Worm (Caenorhabditis elegans) whole organism, L1 larva: ENCODE data around the gene C07B5.3.

Experiments used
- C34B4.2 ChIP-seq: sonication (generic microtip); optimal IDR thresholded peaks from 2 replicates; lab custom pipeline; 2017; ENCODE audit warnings: mild to moderate bottlenecking, missing genetic modification characterization, missing compliant biosample characterization
- aly-2 ChIP-seq: fragments of 150-350 bp; optimal IDR thresholded peaks from 2 replicates; lab custom pipeline; 2014; ENCODE audit warnings: missing biosample characterization, missing genetic modification characterization
- blmp-1 ChIP-seq: fragments of 150-350 bp; optimal IDR thresholded peaks from 2 replicates; lab custom pipeline; 2014; ENCODE audit warnings: missing biosample characterization, missing genetic modification characterization
- ceh-63 ChIP-seq: fragments of 200-800 bp; sonication (Bioruptor generic); optimal IDR thresholded peaks from 2 replicates; lab custom pipeline; 2018; ENCODE audit warnings: mild to moderate bottlenecking, missing genetic modification characterization, missing compliant biosample characterization
- efl-3 ChIP-seq: fragments of 200-800 bp; sonication (Bioruptor generic); optimal IDR thresholded peaks from 2 replicates; lab custom pipeline; 2018; ENCODE audit warnings: mild to moderate bottlenecking, missing genetic modification characterization, missing compliant biosample characterization
- egl-13 ChIP-seq: sonication (generic microtip); optimal IDR thresholded peaks from 2 replicates; lab custom pipeline; 2016; ENCODE audit warnings: missing genotype, missing genetic modification reagents, missing genetic modification characterization, missing compliant biosample characterization
- elt-3 ChIP-seq, 6 experiments: fragments of 150-350 bp in 1 of 6; sonication (generic microtip); optimal IDR thresholded peaks; 2 replicates each; lab custom pipeline; 2017 to 2018; ENCODE audit warnings: missing biosample characterization in 6 of 6, missing genetic modification characterization in 6 of 6, inconsistent platforms in 1 of 6
- fkh-4 ChIP-seq: sonication (generic microtip); optimal IDR thresholded peaks from 2 replicates; lab custom pipeline; 2016; ENCODE audit warnings: missing compliant biosample characterization, missing genetic modification characterization, borderline replicate concordance
- fkh-8 ChIP-seq: sonication (generic microtip); optimal IDR thresholded peaks from 2 replicates; lab custom pipeline; 2016; ENCODE audit warnings: mild to moderate bottlenecking, missing genetic modification characterization, missing compliant biosample characterization
- grh-1 ChIP-seq: fragments of 200-800 bp; sonication (Bioruptor generic); IDR thresholded peaks from 2 replicates; pipeline ENCODE4 v1.3.6; 2022; ENCODE audit warnings: missing genetic modification reagents, missing genetic modification characterization, missing compliant biosample characterization
- irx-1 ChIP-seq: sonication (generic microtip); optimal IDR thresholded peaks from 2 replicates; lab custom pipeline; 2016; ENCODE audit warnings: missing genetic modification characterization, missing compliant biosample characterization
- jun-1 ChIP-seq: fragments of 150-350 bp; optimal IDR thresholded peaks from 2 replicates; lab custom pipeline; 2014; ENCODE audit warnings: missing biosample characterization, missing genetic modification reagents, missing genetic modification characterization
- lin-13 ChIP-seq: fragments of 150-350 bp; optimal IDR thresholded peaks from 2 replicates; lab custom pipeline; 2014; ENCODE audit warnings: missing biosample characterization, missing genetic modification reagents, missing genetic modification characterization
- lin-14 ChIP-seq: fragments of 200-800 bp; sonication (Bioruptor generic); optimal IDR thresholded peaks from 2 replicates; lab custom pipeline; 2018; ENCODE audit warnings: mild to moderate bottlenecking, missing genetic modification characterization, moderate library complexity, missing compliant biosample characterization
- lin-35 ChIP-seq, 2 experiments: fragments of 150-350 bp; optimal IDR thresholded peaks; 2 replicates each; lab custom pipeline; 2014; ENCODE audit warnings: missing biosample characterization in 2 of 2, missing genetic modification characterization in 2 of 2, missing genetic modification reagents in 2 of 2
- lir-3 ChIP-seq: sonication (generic microtip); optimal IDR thresholded peaks from 2 replicates; lab custom pipeline; 2016; ENCODE audit warnings: mild to moderate bottlenecking, missing genetic modification characterization, moderate library complexity, missing compliant biosample characterization; ENCODE audit not compliant: poor library complexity
- mdl-1 ChIP-seq, 2 experiments: fragments of 150-350 bp; optimal IDR thresholded peaks; 2 replicates each; lab custom pipeline; 2014 to 2017; ENCODE audit warnings: missing biosample characterization in 2 of 2, missing genetic modification characterization in 2 of 2, inconsistent platforms in 1 of 2
- mef-2 ChIP-seq: fragments of 150-350 bp; optimal IDR thresholded peaks from 2 replicates; lab custom pipeline; 2014; ENCODE audit warnings: missing biosample characterization, missing genetic modification characterization
- mep-1 ChIP-seq: fragments of 150-350 bp; optimal IDR thresholded peaks from 2 replicates; lab custom pipeline; 2014; ENCODE audit warnings: missing biosample characterization, missing genetic modification characterization
- nhr-11 ChIP-seq: fragments of 150-350 bp; optimal IDR thresholded peaks from 2 replicates; lab custom pipeline; 2014; ENCODE audit warnings: missing biosample characterization, missing genetic modification characterization
- nhr-12 ChIP-seq: sonication (generic microtip); optimal IDR thresholded peaks from 2 replicates; lab custom pipeline; 2017; ENCODE audit warnings: missing biosample characterization, missing genetic modification characterization
- nhr-19 ChIP-seq: fragments of 200-800 bp; sonication (Bioruptor generic); conservative IDR thresholded peaks from 2 replicates; pipeline ENCODE4 v1.3.6; 2022; ENCODE audit warnings: missing genetic modification characterization, missing compliant biosample characterization
- nhr-20 ChIP-seq: sonication (generic microtip); optimal IDR thresholded peaks from 2 replicates; lab custom pipeline; 2016; ENCODE audit warnings: mild to moderate bottlenecking, missing genetic modification characterization, missing compliant biosample characterization
- nhr-237 ChIP-seq: fragments of 150-350 bp; optimal IDR thresholded peaks from 2 replicates; lab custom pipeline; 2014; ENCODE audit warnings: missing biosample characterization, missing genetic modification characterization
- nhr-71 ChIP-seq: sonication (generic microtip); optimal IDR thresholded peaks from 2 replicates; lab custom pipeline; 2016; ENCODE audit warnings: mild to moderate bottlenecking, missing genetic modification characterization, moderate library complexity, missing compliant biosample characterization
- nhr-85 ChIP-seq: sonication (generic microtip); peaks from one replicate; lab custom pipeline; 2016; ENCODE audit warnings: missing genetic modification characterization, inconsistent platforms, missing compliant biosample characterization
- nhr-90 ChIP-seq: sonication (generic microtip); optimal IDR thresholded peaks from 2 replicates; lab custom pipeline; 2016; ENCODE audit warnings: mild to moderate bottlenecking, missing genetic modification characterization, missing compliant biosample characterization; ENCODE audit not compliant: poor library complexity
- pag-3 ChIP-seq: sonication (generic microtip); optimal IDR thresholded peaks from 2 replicates; lab custom pipeline; 2017; ENCODE audit warnings: missing genetic modification characterization, mild to moderate bottlenecking, missing compliant biosample characterization, antibody characterized with exemption, borderline replicate concordance; ENCODE audit not compliant: insufficient read depth
- pqm-1 ChIP-seq: sonication (generic microtip); optimal IDR thresholded peaks from 3 replicates; lab custom pipeline; 2017; ENCODE audit warnings: missing biosample characterization, missing genetic modification characterization
- rnt-1 ChIP-seq: sonication (generic microtip); optimal IDR thresholded peaks from 2 replicates; lab custom pipeline; 2016; ENCODE audit warnings: mild to moderate bottlenecking, missing genetic modification characterization, moderate library complexity, missing compliant biosample characterization
- skn-1 ChIP-seq: fragments of 150-350 bp; optimal IDR thresholded peaks from 2 replicates; lab custom pipeline; 2014; ENCODE audit warnings: missing biosample characterization, missing genetic modification characterization
- snu-23 ChIP-seq: sonication (generic microtip); optimal IDR thresholded peaks from 2 replicates; lab custom pipeline; 2016; ENCODE audit warnings: missing genetic modification characterization, missing compliant biosample characterization
- sox-4 ChIP-seq: sonication (generic microtip); optimal IDR thresholded peaks from 2 replicates; lab custom pipeline; 2016; ENCODE audit warnings: missing genetic modification characterization, missing compliant biosample characterization
- swsn-7 ChIP-seq: sonication (generic microtip); optimal IDR thresholded peaks from 2 replicates; lab custom pipeline; 2016; ENCODE audit warnings: missing genetic modification characterization, missing compliant biosample characterization
- tbx-2 ChIP-seq: sonication (generic microtip); optimal IDR thresholded peaks from 2 replicates; lab custom pipeline; 2016; ENCODE audit warnings: missing genetic modification characterization, missing compliant biosample characterization
- unc-86 ChIP-seq: sonication (generic microtip); optimal IDR thresholded peaks from 2 replicates; lab custom pipeline; 2016; ENCODE audit warnings: missing genetic modification characterization, missing compliant biosample characterization
- zag-1 ChIP-seq: fragments of 150-350 bp; optimal IDR thresholded peaks from 2 replicates; lab custom pipeline; 2014; ENCODE audit warnings: missing biosample characterization, missing genetic modification characterization
- zip-4 ChIP-seq: fragments of 200-800 bp; sonication (Bioruptor generic); optimal IDR thresholded peaks from 2 replicates; lab custom pipeline; 2018; ENCODE audit warnings: mild to moderate bottlenecking, missing genetic modification characterization, moderate library complexity, missing compliant biosample characterization

Gene C07B5.3

ce11 chrX:9536008-9536407 lies 13.0 kb upstream of the C07B5.3 start (continued):
- no peak for TF ChIP-seq lir-3 (tag; lab: Kevin White, UChicago)
- no peak for TF ChIP-seq sox-4 (tag; lab: Kevin White, UChicago)
- TF ChIP-seq unc-86 (tag; lab: Kevin White, UChicago), result no peak
- no peak for TF ChIP-seq aly-2 (tag; lab: Kevin White, UChicago)
- no peak for TF ChIP-seq nhr-12
- no peak for TF ChIP-seq pag-3 (tag; lab: Kevin White, UChicago)
- TF ChIP-seq swsn-7 (tag; lab: Kevin White, UChicago), result no peak
- TF ChIP-seq nhr-20 (tag; lab: Kevin White, UChicago), result peak; percentile 2
- TF ChIP-seq ceh-63 (GFP tag; lab: Kevin White, UChicago), result no peak
- TF ChIP-seq nhr-90, result peak; percentile 14
- no peak for TF ChIP-seq nhr-19 (GFP tag; lab: Robert Waterston, UW)

- TF ChIP-seq blmp-1 (tag; lab: Kevin White, UChicago) (no peak), jun-1 (tag; lab: Kevin White, UChicago) (no peak), fkh-4 (tag; lab: Kevin White, UChicago) (no peak)
Measured at ce11 chrX:9531640-9532039, 8.6 kb upstream of the C07B5.3 start.

ce11 chrX:9529360-9529759 lies 6.3 kb upstream of the C07B5.3 start, which contains the start of gene C07B5.4:
Gene C07B5.4, plus strand, starts transcription at chrX:9529660.
- TF ChIP-seq nhr-85 (peak; percentile 38), nhr-237 (no peak)

- TF ChIP-seq grh-1 (GFP tag; lab: Robert Waterston, UW) (no peak), irx-1 (tag; lab: Kevin White, UChicago) (peak; percentile 25), elt-3 (tag; optimal IDR thresholded peaks at IDR 0.05; lab: Kevin White, UChicago) (peak in 3 of 6 experiments; percentile 24 to 76 (median 51)), fkh-8 (tag; lab: Kevin White, UChicago) (no peak), nhr-20 (tag; lab: Kevin White, UChicago) (peak; percentile 63), rnt-1 (tag; lab: Kevin White, UChicago) (no peak), lin-35 (GFP tag; optimal IDR thresholded peaks at IDR 0.05; lab: Kevin White, UChicago) (peak in 1 of 2 experiments; percentile 38), lin-14 (GFP tag; lab: Kevin White, UChicago) (peak; percentile 37), nhr-90 (peak; percentile 26), mep-1 (peak; percentile 2), nhr-85 (peak; percentile 86), blmp-1 (tag; lab: Kevin White, UChicago) (peak; percentile 85), nhr-12 (no peak), nhr-71 (peak; percentile 39), skn-1 (tag; lab: Kevin White, UChicago) (peak; percentile 10), tbx-2 (peak; percentile 4), C34B4.2 (tag; lab: Kevin White, UChicago) (no peak), ceh-63 (GFP tag; lab: Kevin White, UChicago) (no peak), snu-23 (GFP tag; lab: Kevin White, UChicago) (peak; percentile 46), zip-4 (GFP tag; lab: Kevin White, UChicago) (no peak), mdl-1 (tag; optimal IDR thresholded peaks at IDR 0.05; lab: Kevin White, UChicago) (peak in 1 of 2 experiments; percentile 5)
Measured at ce11 chrX:9527898-9528297, 4.9 kb upstream of the C07B5.3 start.

ce11 chrX:9518719-9519118 lies 4.3 kb downstream of the C07B5.3 start, which contains the start of gene C07B5.6:
Gene C07B5.6, plus strand, starts transcription at chrX:9519019.
- TF ChIP-seq mef-2 (tag; lab: Kevin White, UChicago) (no peak), lin-13 (no peak), zag-1 (tag; lab: Kevin White, UChicago) (no peak), egl-13 (no peak), nhr-11 (tag; lab: Kevin White, UChicago) (no peak), efl-3 (GFP tag; lab: Kevin White, UChicago) (no peak), lin-35 (GFP tag; optimal IDR thresholded peaks at IDR 0.05; lab: Kevin White, UChicago) (no peak), pqm-1 (tag; lab: Kevin White, UChicago) (no peak)
